Worm (Caenorhabditis elegans) whole organism, L2 larva: ENCODE results near the gene F13H8.1.

ENCODE experiments used
- C34F6.9 ChIP-seq: fragments of 150-350 bp; optimal IDR thresholded peaks from 2 replicates; lab custom pipeline; 2014; ENCODE audit warnings: missing biosample characterization, missing genetic modification characterization
- ZK546.5 ChIP-seq: sonication (generic microtip); optimal IDR thresholded peaks from 2 replicates; lab custom pipeline; 2017; ENCODE audit warnings: missing biosample characterization, missing genetic modification characterization
- alr-1 ChIP-seq: fragments of 150-350 bp; optimal IDR thresholded peaks from 2 replicates; lab custom pipeline; 2014; ENCODE audit warnings: missing biosample characterization, missing genetic modification characterization
- ama-1 ChIP-seq: fragments of 150-350 bp; optimal IDR thresholded peaks from 2 replicates; lab custom pipeline; 2018; ENCODE audit warnings: inconsistent platforms
- blmp-1 ChIP-seq: sonication (generic microtip); optimal IDR thresholded peaks from 2 replicates; lab custom pipeline; 2017; ENCODE audit warnings: missing genetic modification characterization, mild to moderate bottlenecking, missing compliant biosample characterization, antibody characterized with exemption, moderate library complexity; ENCODE audit not compliant: insufficient read depth
- ceh-16 ChIP-seq: fragments of 150-350 bp; optimal IDR thresholded peaks from 2 replicates; lab custom pipeline; 2014; ENCODE audit warnings: missing biosample characterization, missing genetic modification characterization
- ceh-82 ChIP-seq: fragments of 150-350 bp; optimal IDR thresholded peaks from 2 replicates; lab custom pipeline; 2014; ENCODE audit warnings: missing biosample characterization, missing genetic modification characterization
- dmd-4 ChIP-seq: sonication (generic microtip); optimal IDR thresholded peaks from 2 replicates; lab custom pipeline; 2017; ENCODE audit warnings: missing biosample characterization, missing genetic modification characterization
- elt-1 ChIP-seq: fragments of 150-350 bp; optimal IDR thresholded peaks from 2 replicates; lab custom pipeline; 2014; ENCODE audit warnings: missing biosample characterization, missing genetic modification characterization
- elt-3 ChIP-seq: sonication (generic microtip); optimal IDR thresholded peaks from 2 replicates; lab custom pipeline; 2017; ENCODE audit warnings: missing biosample characterization, missing genetic modification characterization
- fos-1 ChIP-seq: fragments of 150-350 bp; optimal IDR thresholded peaks from 2 replicates; lab custom pipeline; 2014; ENCODE audit warnings: missing biosample characterization, missing genetic modification characterization
- gmeb-1 ChIP-seq: fragments of 150-350 bp; optimal IDR thresholded peaks from 2 replicates; lab custom pipeline; 2014; ENCODE audit warnings: missing biosample characterization, missing genetic modification characterization
- lin-11 ChIP-seq: fragments of 150-350 bp; sonication (generic microtip); optimal IDR thresholded peaks from 2 replicates; lab custom pipeline; 2014; ENCODE audit warnings: missing biosample characterization, missing genetic modification characterization, inconsistent platforms, mixed read lengths
- lin-13 ChIP-seq: fragments of 150-350 bp; optimal IDR thresholded peaks from 2 replicates; lab custom pipeline; 2014; ENCODE audit warnings: missing biosample characterization, missing genetic modification reagents, missing genetic modification characterization
- lsy-2 ChIP-seq, 2 experiments: fragments of 150-350 bp in 1 of 2; sonication (generic microtip) in 1 of 2; optimal IDR thresholded peaks; 2 replicates each; lab custom pipeline; 2014 to 2017; ENCODE audit warnings: missing biosample characterization in 2 of 2, missing genetic modification characterization in 2 of 2
- mab-5 ChIP-seq: fragments of 150-350 bp; optimal IDR thresholded peaks from 2 replicates; lab custom pipeline; 2014; ENCODE audit warnings: missing biosample characterization, missing genetic modification characterization
- mbf-1 ChIP-seq: sonication (generic microtip); optimal IDR thresholded peaks from 2 replicates; lab custom pipeline; 2017; ENCODE audit warnings: missing biosample characterization, missing genetic modification characterization
- mdl-1 ChIP-seq, 2 experiments: fragments of 150-350 bp in 1 of 2; sonication (generic microtip) in 1 of 2; optimal IDR thresholded peaks; 2 replicates each; lab custom pipeline; 2017; ENCODE audit warnings: missing biosample characterization in 2 of 2, missing genetic modification characterization in 2 of 2
- nhr-10 ChIP-seq: sonication (generic microtip); optimal IDR thresholded peaks from 2 replicates; lab custom pipeline; 2017; ENCODE audit warnings: missing biosample characterization, missing genetic modification characterization
- nhr-12 ChIP-seq: fragments of 150-350 bp; optimal IDR thresholded peaks from 2 replicates; lab custom pipeline; 2014; ENCODE audit warnings: missing biosample characterization, missing genetic modification characterization
- nhr-129 ChIP-seq: fragments of 150-350 bp; optimal IDR thresholded peaks from 2 replicates; lab custom pipeline; 2014; ENCODE audit warnings: missing biosample characterization, missing genetic modification characterization
- nhr-23 ChIP-seq: fragments of 150-350 bp; optimal IDR thresholded peaks from 2 replicates; lab custom pipeline; 2014; ENCODE audit warnings: missing biosample characterization, missing genetic modification reagents, missing genetic modification characterization
- nhr-237 ChIP-seq: fragments of 150-350 bp; optimal IDR thresholded peaks from 2 replicates; lab custom pipeline; 2014; ENCODE audit warnings: missing biosample characterization, missing genetic modification characterization
- nhr-25 ChIP-seq: fragments of 150-350 bp; sonication (generic microtip); optimal IDR thresholded peaks from 3 replicates; lab custom pipeline; 2014; ENCODE audit warnings: missing biosample characterization, missing genetic modification characterization
- peb-1 ChIP-seq: fragments of 150-350 bp; optimal IDR thresholded peaks from 2 replicates; lab custom pipeline; 2014; ENCODE audit warnings: missing biosample characterization, missing genetic modification characterization
- sem-4 ChIP-seq: fragments of 150-350 bp; optimal IDR thresholded peaks from 2 replicates; lab custom pipeline; 2014; ENCODE audit warnings: missing biosample characterization, missing genetic modification reagents, missing genetic modification characterization
- sma-3 ChIP-seq: sonication (generic microtip); optimal IDR thresholded peaks from 2 replicates; lab custom pipeline; 2016; ENCODE audit warnings: missing genetic modification reagents, missing genetic modification characterization, missing compliant biosample characterization
- sma-9 ChIP-seq, 2 experiments: fragments of 150-350 bp in 1 of 2; sonication (generic microtip) in 1 of 2; optimal IDR thresholded peaks; 2 replicates each; lab custom pipeline; 2014 to 2016; ENCODE audit warnings: missing genetic modification characterization in 2 of 2, mild to moderate bottlenecking in 1 of 2, missing biosample characterization in 1 of 2, missing compliant biosample characterization in 1 of 2, missing genetic modification reagents in 1 of 2, moderate library complexity in 1 of 2
- snpc-4 ChIP-seq: fragments of 150-350 bp; optimal IDR thresholded peaks from 2 replicates; lab custom pipeline; 2014; ENCODE audit warnings: missing biosample characterization, missing genetic modification characterization
- unc-55 ChIP-seq: fragments of 150-350 bp; sonication (generic microtip); optimal IDR thresholded peaks from 3 replicates; lab custom pipeline; 2014; ENCODE audit warnings: missing biosample characterization, missing genetic modification reagents, missing genetic modification characterization
- ztf-1 ChIP-seq: fragments of 200-800 bp; sonication (Bioruptor generic); conservative IDR thresholded peaks from 2 replicates; pipeline ENCODE4 v1.3.6; 2022; ENCODE audit warnings: missing genetic modification characterization, missing compliant biosample characterization
- ztf-11 ChIP-seq: sonication (generic microtip); optimal IDR thresholded peaks from 2 replicates; lab custom pipeline; 2017; ENCODE audit warnings: missing biosample characterization, missing genetic modification characterization
- ztf-4 ChIP-seq: fragments of 150-350 bp; optimal IDR thresholded peaks from 2 replicates; lab custom pipeline; 2014; ENCODE audit warnings: missing biosample characterization, missing genetic modification characterization

F13H8.1 gene

ce11 chrII:6320655-6321388, 37.6 kb downstream of the F13H8.1 start, which contains the start of gene efr-3 (continued):
- TF ChIP-seq ama-1 (lab: Kevin White, UChicago) (no peak), ztf-1 (GFP tag; lab: Robert Waterston, UW) (no peak), mbf-1 (tag; lab: Kevin White, UChicago) (no peak), mab-5 (peak; percentile 41), ztf-4 (tag; lab: Kevin White, UChicago) (no peak), fos-1 (tag; lab: Kevin White, UChicago) (no peak), nhr-237 (tag; lab: Kevin White, UChicago) (no peak), C34F6.9 (tag; lab: Kevin White, UChicago) (peak; percentile 78)

ce11 chrII:6322081-6322480, 38.9 kb downstream of the F13H8.1 start:
- no peak for TF ChIP-seq ztf-1 (GFP tag; lab: Robert Waterston, UW)
- TF ChIP-seq nhr-129 = no peak
- no peak for TF ChIP-seq sma-3 (GFP tag; lab: Kevin White, UChicago)
- TF ChIP-seq nhr-23 (tag; lab: Kevin White, UChicago) = no peak
- TF ChIP-seq nhr-25 (tag; lab: Kevin White, UChicago) = no peak
- no peak for TF ChIP-seq mdl-1 (tag; optimal IDR thresholded peaks at IDR 0.05; lab: Kevin White, UChicago)
- TF ChIP-seq ceh-16 = no peak
- TF ChIP-seq gmeb-1 (tag; lab: Kevin White, UChicago) = no peak
- TF ChIP-seq sem-4 (tag; lab: Kevin White, UChicago) = no peak
- no peak for TF ChIP-seq sma-9 (GFP tag; optimal IDR thresholded peaks at IDR 0.05; lab: Kevin White, UChicago)
- no peak for TF ChIP-seq sma-9 (tag; optimal IDR thresholded peaks at IDR 0.05; lab: Kevin White, UChicago)
- no peak for TF ChIP-seq nhr-10 (tag; lab: Kevin White, UChicago)
- TF ChIP-seq ztf-4 (tag; lab: Kevin White, UChicago) = no peak
- no peak for TF ChIP-seq lin-13 (GFP tag; lab: Kevin White, UChicago)
- TF ChIP-seq, all 48 proteins: peak for 0

ce11 chrII:6322979-6323378, 39.8 kb downstream of the F13H8.1 start, which contains the start of gene C32D5.4:
Gene C32D5.4, minus strand, starts transcription at chrII:6323079.
- TF ChIP-seq ceh-82 (tag; lab: Kevin White, UChicago) (no peak), snpc-4 (no peak), ztf-4 (tag; lab: Kevin White, UChicago) (no peak), sem-4 (tag; lab: Kevin White, UChicago) (no peak), nhr-10 (tag; lab: Kevin White, UChicago) (no peak), dmd-4 (tag; lab: Kevin White, UChicago) (no peak), nhr-25 (tag; lab: Kevin White, UChicago) (no peak), ztf-11 (tag; lab: Kevin White, UChicago) (no peak), nhr-23 (tag; lab: Kevin White, UChicago) (no peak), gmeb-1 (tag; lab: Kevin White, UChicago) (no peak), lsy-2 (tag; optimal IDR thresholded peaks at IDR 0.05; lab: Kevin White, UChicago) (no peak), ztf-1 (GFP tag; lab: Robert Waterston, UW) (no peak), lin-11 (no peak), elt-3 (tag; lab: Kevin White, UChicago) (no peak), alr-1 (no peak), unc-55 (GFP tag; lab: Kevin White, UChicago) (no peak), peb-1 (tag; lab: Kevin White, UChicago) (no peak), elt-1 (tag; lab: Kevin White, UChicago) (no peak)

- TF ChIP-seq blmp-1 (tag; lab: Kevin White, UChicago) = no peak
- no peak for TF ChIP-seq elt-1 (tag; lab: Kevin White, UChicago)
- TF ChIP-seq nhr-12 (tag; lab: Kevin White, UChicago) = no peak
- peak; percentile 50 for TF ChIP-seq sma-3 (GFP tag; lab: Kevin White, UChicago)
- no peak for TF ChIP-seq ZK546.5 (tag; lab: Kevin White, UChicago)
- TF ChIP-seq fos-1 (tag; lab: Kevin White, UChicago) = peak; percentile 32
- TF ChIP-seq, all 48 proteins: peak for 2
Observed at ce11 chrII:6324086-6324485, 40.9 kb downstream of the F13H8.1 start, which contains the start of gene sma-6. Gene sma-6, plus strand, starts transcription at chrII:6324484.
